Worm (Caenorhabditis elegans): Measurements from ENCODE around the gene bath-41.

bath-41 gene

DNA sequence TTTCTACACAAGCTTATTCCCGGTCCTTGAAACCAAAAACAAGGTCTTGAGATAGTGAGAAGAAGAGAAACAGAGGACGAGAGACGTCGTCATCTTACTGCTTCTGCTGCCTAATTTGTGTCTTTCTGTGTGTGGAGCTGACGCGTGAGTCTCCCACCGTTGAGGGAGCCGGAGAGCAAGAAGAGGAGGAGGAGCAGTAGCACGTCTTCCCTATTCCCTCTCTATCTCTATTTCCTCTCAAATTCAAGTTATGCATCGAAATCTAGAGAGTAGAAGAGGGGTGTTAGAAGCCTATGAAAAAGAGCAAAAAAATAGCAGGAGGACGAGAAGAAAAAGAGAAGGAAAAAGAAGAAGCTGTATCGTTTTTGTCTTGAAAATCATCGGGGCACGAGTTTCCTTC lies 26.9 kb downstream of the bath-41 start (continued):
- TF ChIP-seq aly-2 (tag; optimal IDR thresholded peaks at IDR 0.05): no peak

DNA sequence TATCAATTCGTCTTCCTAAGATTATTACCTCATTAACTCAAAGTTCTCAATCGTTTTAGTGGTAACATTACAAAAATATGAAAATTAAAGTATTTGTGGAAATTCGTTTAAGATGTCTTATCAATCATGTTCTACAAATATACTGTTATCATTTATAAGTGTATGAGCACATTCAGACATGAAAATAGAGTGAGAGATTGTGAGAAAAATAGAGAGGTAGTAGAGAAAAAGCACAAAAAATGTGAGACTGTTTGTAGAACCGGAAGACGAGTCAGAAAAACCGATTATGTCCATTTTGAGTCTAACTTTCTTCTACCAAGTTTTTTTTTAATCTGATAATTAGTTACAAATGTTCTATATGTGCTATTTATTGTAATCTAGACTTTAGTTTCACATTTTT lies 28.8 kb downstream of the bath-41 start:
- TF ChIP-seq F13H6.1 (tag; optimal IDR thresholded peaks at IDR 0.05) (no peak), ZK546.5 (tag; optimal IDR thresholded peaks at IDR 0.05) (no peak), sma-9 (GFP tag; optimal IDR thresholded peaks at IDR 0.05) (peak; percentile 5), sma-9 (tag; optimal IDR thresholded peaks at IDR 0.05) (no peak), sma-3 (GFP tag; optimal IDR thresholded peaks at IDR 0.05) (no peak), fos-1 (tag; optimal IDR thresholded peaks at IDR 0.05) (peak; percentile 93), zag-1 (tag; optimal IDR thresholded peaks at IDR 0.05) (no peak), skn-1 (tag; optimal IDR thresholded peaks at IDR 0.05) (peak; percentile 24), ceh-16 (tag; optimal IDR thresholded peaks at IDR 0.05) (no peak), lin-11 (tag; optimal IDR thresholded peaks at IDR 0.05) (no peak), nhr-6 (tag; optimal IDR thresholded peaks at IDR 0.05) (no peak), egl-27 (tag; optimal IDR thresholded peaks at IDR 0.05) (no peak), R02D3.7 (tag; optimal IDR thresholded peaks at IDR 0.05) (no peak), crh-2 (tag; optimal IDR thresholded peaks at IDR 0.05) (peak; percentile 11), nhr-12 (tag; optimal IDR thresholded peaks at IDR 0.05) (no peak), unc-55 (GFP tag; optimal IDR thresholded peaks at IDR 0.05) (no peak), elt-1 (tag; optimal IDR thresholded peaks at IDR 0.05) (no peak), gmeb-1 (tag; optimal IDR thresholded peaks at IDR 0.05) (no peak), unc-39 (tag; optimal IDR thresholded peaks at IDR 0.05) (no peak), ceh-82 (tag; optimal IDR thresholded peaks at IDR 0.05) (no peak), nhr-11 (tag; optimal IDR thresholded peaks at IDR 0.05) (no peak), nhr-23 (tag; optimal IDR thresholded peaks at IDR 0.05) (no peak)

DNA sequence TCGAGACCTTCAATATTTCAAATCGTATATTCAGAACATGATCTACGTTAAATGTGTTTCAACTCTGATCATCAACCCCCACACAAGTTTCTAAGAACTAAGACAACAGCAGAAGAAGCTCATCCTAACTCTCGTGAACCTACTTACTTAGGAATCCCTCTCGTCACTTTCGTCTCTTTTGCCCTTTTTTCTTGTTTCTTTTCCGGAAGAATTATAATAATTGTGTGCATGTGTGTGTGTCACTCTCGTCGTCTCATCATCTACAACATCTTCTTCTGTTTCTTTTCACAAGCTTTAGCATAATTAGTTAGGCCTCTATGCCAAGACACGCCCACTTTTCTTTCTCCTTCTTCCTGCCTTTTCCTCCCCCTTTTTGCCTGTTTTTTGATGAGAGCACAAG lies 31.6 kb downstream of the bath-41 start:
- TF ChIP-seq lsy-2 (tag; optimal IDR thresholded peaks at IDR 0.05): peak in 1 of 2 experiments; percentile 45
- TF ChIP-seq mbf-1 (tag; optimal IDR thresholded peaks at IDR 0.05): no peak
- peak in 1 of 2 experiments; percentile 38 for TF ChIP-seq mdl-1 (tag; optimal IDR thresholded peaks at IDR 0.05)
- TF ChIP-seq nhr-11 (tag; optimal IDR thresholded peaks at IDR 0.05): no peak
- peak; percentile 18 for TF ChIP-seq sma-9 (GFP tag; optimal IDR thresholded peaks at IDR 0.05)
- no peak for TF ChIP-seq sma-9 (tag; optimal IDR thresholded peaks at IDR 0.05)
- no peak for TF ChIP-seq unc-55 (GFP tag; optimal IDR thresholded peaks at IDR 0.05)
- no peak for TF ChIP-seq unc-62 (GFP tag; optimal IDR thresholded peaks at IDR 0.05)
- TF ChIP-seq C34F6.9 (tag; optimal IDR thresholded peaks at IDR 0.05): peak; percentile 58
- TF ChIP-seq crh-2 (tag; optimal IDR thresholded peaks at IDR 0.05): peak; percentile 21

DNA sequence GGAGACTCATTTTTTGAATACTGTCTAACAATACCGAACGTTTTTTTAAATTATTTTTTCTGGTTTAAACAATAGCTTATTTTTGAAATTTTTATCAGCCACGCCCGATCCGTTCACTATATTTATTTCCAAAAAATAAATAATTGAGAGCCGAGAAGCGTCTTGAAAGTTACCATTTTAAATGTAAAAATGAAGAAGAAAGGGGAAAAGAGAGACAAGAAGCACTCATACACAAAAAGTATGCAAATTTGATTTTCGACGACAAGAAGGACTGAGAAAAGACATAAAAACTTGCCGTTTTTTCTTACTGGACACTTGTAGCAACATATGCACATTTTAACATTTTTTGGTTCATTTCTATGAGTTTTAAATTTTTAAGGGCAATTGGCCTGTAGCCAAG lies 40.3 kb downstream of the bath-41 start:
- no peak for TF ChIP-seq R02D3.7 (tag; optimal IDR thresholded peaks at IDR 0.05)
- no peak for TF ChIP-seq ama-1 (optimal IDR thresholded peaks at IDR 0.05)
- no peak for TF ChIP-seq elt-1 (tag; optimal IDR thresholded peaks at IDR 0.05)

DNA sequence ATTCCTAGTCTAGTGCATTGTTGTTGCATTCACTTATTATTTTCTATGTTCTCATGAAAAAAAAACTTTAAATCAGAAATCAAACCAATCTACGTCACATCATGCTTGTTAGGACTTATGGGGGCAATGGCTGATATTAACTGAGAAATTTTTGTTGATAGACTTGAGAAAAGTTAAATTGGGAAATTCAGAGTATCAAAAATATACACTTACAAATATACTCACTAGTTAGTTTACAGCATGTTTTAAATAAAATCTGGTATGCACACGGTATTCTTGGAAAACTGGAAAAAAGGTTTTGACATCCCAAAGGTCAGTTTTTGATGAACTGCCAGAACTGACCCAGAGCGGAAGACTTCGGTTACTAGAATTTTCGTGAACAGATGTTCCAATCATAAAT lies 41.1 kb downstream of the bath-41 start:
- TF ChIP-seq mbf-1 (tag; optimal IDR thresholded peaks at IDR 0.05) (no peak), unc-55 (GFP tag; optimal IDR thresholded peaks at IDR 0.05) (no peak), nhr-77 (tag; optimal IDR thresholded peaks at IDR 0.05) (no peak), dmd-4 (tag; optimal IDR thresholded peaks at IDR 0.05) (no peak), sma-3 (GFP tag; optimal IDR thresholded peaks at IDR 0.05) (no peak)

DNA sequence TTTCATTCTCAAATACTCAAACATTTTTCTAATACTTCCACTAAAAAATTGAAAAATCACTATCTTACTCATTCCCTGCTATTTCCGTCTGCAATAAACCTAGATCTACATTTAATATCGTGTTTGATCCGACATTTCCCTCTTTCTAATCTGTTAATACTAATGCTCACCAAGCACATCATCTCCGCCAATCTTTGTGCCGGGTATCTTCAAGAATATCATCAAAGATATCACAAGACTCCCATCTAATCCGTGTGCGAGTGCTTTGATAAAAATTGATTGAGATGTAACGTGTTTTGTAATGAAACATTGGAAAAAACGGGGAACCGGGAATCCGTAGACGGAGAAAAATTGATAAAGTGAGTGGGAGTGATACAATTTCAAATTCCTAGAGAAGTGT lies 42.7 kb downstream of the bath-41 start:
- TF ChIP-seq nhr-6 (tag; optimal IDR thresholded peaks at IDR 0.05): no peak
- TF ChIP-seq crh-2 (tag; optimal IDR thresholded peaks at IDR 0.05): no peak
- TF ChIP-seq nhr-129 (tag; optimal IDR thresholded peaks at IDR 0.05): no peak
- TF ChIP-seq nhr-11 (tag; optimal IDR thresholded peaks at IDR 0.05): no peak
- TF ChIP-seq F13H6.1 (tag; optimal IDR thresholded peaks at IDR 0.05): no peak
- TF ChIP-seq ZK546.5 (tag; optimal IDR thresholded peaks at IDR 0.05): no peak
- TF ChIP-seq sma-3 (GFP tag; optimal IDR thresholded peaks at IDR 0.05): no peak
- no peak for TF ChIP-seq aly-2 (tag; optimal IDR thresholded peaks at IDR 0.05)

DNA sequence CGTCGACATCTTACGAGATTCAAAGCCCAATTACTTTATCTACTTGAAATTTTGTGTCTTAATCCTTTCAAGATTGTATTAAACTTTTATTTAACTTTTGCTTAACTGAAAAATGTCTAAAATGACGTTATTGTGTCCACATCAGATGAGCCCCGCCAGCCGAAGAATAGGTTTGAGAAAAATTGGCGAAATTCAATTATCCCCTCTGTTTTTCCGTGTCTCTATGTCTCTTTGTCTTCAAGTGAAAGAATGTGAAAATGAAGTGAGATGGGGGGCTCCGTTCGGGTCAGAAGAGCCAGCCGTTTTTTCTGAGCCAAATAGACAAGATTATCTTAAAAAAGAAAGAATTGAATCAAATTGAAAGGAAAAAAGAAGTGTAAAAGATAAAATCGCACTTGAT lies 44.8 kb downstream of the bath-41 start:
- TF ChIP-seq nhr-11 (tag; optimal IDR thresholded peaks at IDR 0.05) (no peak), nhr-12 (tag; optimal IDR thresholded peaks at IDR 0.05) (no peak), ama-1 (optimal IDR thresholded peaks at IDR 0.05) (no peak), ceh-16 (tag; optimal IDR thresholded peaks at IDR 0.05) (no peak), blmp-1 (tag; optimal IDR thresholded peaks at IDR 0.05; ENCODE audit: insufficient read depth) (no peak), sma-9 (GFP tag; optimal IDR thresholded peaks at IDR 0.05) (no peak), sma-9 (tag; optimal IDR thresholded peaks at IDR 0.05) (no peak), alr-1 (tag; optimal IDR thresholded peaks at IDR 0.05) (no peak), lsy-2 (tag; optimal IDR thresholded peaks at IDR 0.05) (no peak), ceh-82 (tag; optimal IDR thresholded peaks at IDR 0.05) (no peak), gmeb-1 (tag; optimal IDR thresholded peaks at IDR 0.05) (no peak), lin-39 (tag; optimal IDR thresholded peaks at IDR 0.05) (no peak), nhr-237 (tag; optimal IDR thresholded peaks at IDR 0.05) (no peak), nhr-10 (tag; optimal IDR thresholded peaks at IDR 0.05) (no peak)
